Worm (Caenorhabditis elegans): ENCODE data around the gene C28H8.5.

Gene C28H8.5

DNA sequence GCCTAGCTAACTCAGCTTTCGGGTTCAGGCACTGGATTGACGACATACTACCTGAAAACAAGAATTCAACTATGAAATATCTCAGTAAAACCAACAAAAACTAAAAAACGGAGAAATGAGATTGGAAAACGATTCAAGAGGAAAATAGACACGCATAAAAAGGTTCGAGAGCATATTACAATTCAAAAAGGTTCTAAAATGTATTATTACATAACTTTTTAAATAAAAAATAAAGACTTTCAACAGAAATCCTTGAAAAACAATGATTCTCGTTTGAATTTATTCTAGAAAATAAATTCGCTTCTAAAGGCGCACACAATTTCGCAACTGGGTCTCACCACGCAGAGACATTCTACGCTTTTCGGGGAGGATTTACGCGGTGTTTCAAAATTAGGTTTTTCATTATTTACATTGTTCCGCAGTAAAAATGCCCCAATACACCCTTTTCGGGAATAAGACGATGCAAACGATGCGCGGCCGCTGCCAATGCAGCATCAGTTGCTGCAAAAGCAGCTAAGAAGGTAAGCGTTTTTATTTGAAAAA lies 28.4 kb upstream of the C28H8.5 start, which contains the start of the genes cct-6 and alh-9:
Gene cct-6 (minus strand): TSS at position 51 of the 543 bp plus-strand sequence.
Gene alh-9 (plus strand): TSS at position 382 of the 543 bp plus-strand sequence.
- TF ChIP-seq nhr-25 (tag; optimal IDR thresholded peaks at IDR 0.05) (peak; percentile 84), C34F6.9 (tag; optimal IDR thresholded peaks at IDR 0.05) (peak; percentile 92), sma-9 (GFP tag; optimal IDR thresholded peaks at IDR 0.05) (peak; percentile 76), sma-9 (tag; optimal IDR thresholded peaks at IDR 0.05) (no peak), nhr-129 (tag; optimal IDR thresholded peaks at IDR 0.05) (peak; percentile 88), nhr-77 (tag; optimal IDR thresholded peaks at IDR 0.05) (no peak), zag-1 (tag; optimal IDR thresholded peaks at IDR 0.05) (no peak), ama-1 (optimal IDR thresholded peaks at IDR 0.05) (peak; percentile 44), Y55F3AM.14 (GFP tag; optimal IDR thresholded peaks at IDR 0.05) (no peak), unc-55 (GFP tag; optimal IDR thresholded peaks at IDR 0.05) (peak; percentile 94), lin-13 (GFP tag; optimal IDR thresholded peaks at IDR 0.05) (peak; percentile 88), gmeb-1 (tag; optimal IDR thresholded peaks at IDR 0.05) (peak; percentile 93), crh-2 (tag; optimal IDR thresholded peaks at IDR 0.05) (peak; percentile 89), mdl-1 (tag; optimal IDR thresholded peaks at IDR 0.05) (no peak), snpc-4 (tag; optimal IDR thresholded peaks at IDR 0.05) (peak; percentile 37), ztf-4 (tag; optimal IDR thresholded peaks at IDR 0.05) (peak; percentile 19), ZK546.5 (tag; optimal IDR thresholded peaks at IDR 0.05) (peak; percentile 1), sem-4 (tag; optimal IDR thresholded peaks at IDR 0.05) (peak; percentile 2), nhr-21 (tag; optimal IDR thresholded peaks at IDR 0.05) (peak; percentile 54), alr-1 (tag; optimal IDR thresholded peaks at IDR 0.05) (no peak), mab-5 (tag; optimal IDR thresholded peaks at IDR 0.05) (peak; percentile 46), aly-2 (tag; optimal IDR thresholded peaks at IDR 0.05) (no peak), fos-1 (tag; optimal IDR thresholded peaks at IDR 0.05) (peak; percentile 56), nhr-6 (tag; optimal IDR thresholded peaks at IDR 0.05) (peak; percentile 5), ceh-82 (tag; optimal IDR thresholded peaks at IDR 0.05) (peak; percentile 20), F13H6.1 (tag; optimal IDR thresholded peaks at IDR 0.05) (peak; percentile 69), egl-27 (tag; optimal IDR thresholded peaks at IDR 0.05) (peak; percentile 39), elt-1 (tag; optimal IDR thresholded peaks at IDR 0.05) (no peak), R02D3.7 (tag; optimal IDR thresholded peaks at IDR 0.05) (peak; percentile 70), lsy-2 (tag; optimal IDR thresholded peaks at IDR 0.05) (peak; percentile 61 to 92), dmd-4 (tag; optimal IDR thresholded peaks at IDR 0.05) (no peak), mbf-1 (tag; optimal IDR thresholded peaks at IDR 0.05) (no peak), lin-11 (tag; optimal IDR thresholded peaks at IDR 0.05) (peak; percentile 79), sma-3 (GFP tag; optimal IDR thresholded peaks at IDR 0.05) (peak; percentile 80)

ce11 chrIII:5859008-5859407 lies 25.1 kb upstream of the C28H8.5 start, which contains the start of gene dpf-4:
Gene dpf-4, plus strand, starts transcription at chrIII:5859308.
- TF ChIP-seq sma-3 (GFP tag; optimal IDR thresholded peaks at IDR 0.05) = no peak
- no peak for TF ChIP-seq snpc-4 (tag; optimal IDR thresholded peaks at IDR 0.05)
- TF ChIP-seq ztf-4 (tag; optimal IDR thresholded peaks at IDR 0.05) = no peak

ce11 chrIII:5863774-5864173 lies 20.3 kb upstream of the C28H8.5 start, which contains the start of gene dnpp-1:
Gene dnpp-1, minus strand, starts transcription at chrIII:5863803.
- TF ChIP-seq nhr-23 (tag; optimal IDR thresholded peaks at IDR 0.05) (no peak), crh-2 (tag; optimal IDR thresholded peaks at IDR 0.05) (peak; percentile 63), mdl-1 (tag; optimal IDR thresholded peaks at IDR 0.05) (no peak), ceh-16 (tag; optimal IDR thresholded peaks at IDR 0.05) (no peak), gmeb-1 (tag; optimal IDR thresholded peaks at IDR 0.05) (no peak), skn-1 (tag; optimal IDR thresholded peaks at IDR 0.05) (peak; percentile 72), fos-1 (tag; optimal IDR thresholded peaks at IDR 0.05) (peak; percentile 87), unc-62 (GFP tag; optimal IDR thresholded peaks at IDR 0.05) (no peak), peb-1 (tag; optimal IDR thresholded peaks at IDR 0.05) (no peak), unc-39 (tag; optimal IDR thresholded peaks at IDR 0.05) (no peak)

DNA sequence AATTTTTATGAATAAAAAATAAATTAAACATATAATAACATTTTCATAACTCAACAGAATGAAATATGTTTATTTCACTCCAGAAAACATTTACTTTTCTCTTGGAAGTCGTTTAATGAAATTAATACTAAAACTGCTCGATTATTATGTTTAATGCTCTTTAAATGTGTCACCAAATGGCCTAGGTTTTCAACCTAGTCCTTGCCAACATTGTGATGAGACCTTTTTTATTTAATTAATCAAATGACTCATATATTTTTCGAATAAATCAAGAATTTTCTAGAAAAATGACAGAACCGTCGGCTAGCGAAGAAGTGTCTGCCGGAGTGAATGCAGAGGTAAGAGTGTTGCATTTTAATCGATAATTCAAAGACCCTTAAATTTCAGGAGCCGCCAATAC lies 19.8 kb upstream of the C28H8.5 start, which contains the start of gene rabn-5:
Gene rabn-5 (plus strand): TSS at position 284 of the 400 bp plus-strand sequence.
- peak; percentile 53 for TF ChIP-seq C34F6.9 (tag; optimal IDR thresholded peaks at IDR 0.05)
- TF ChIP-seq ztf-4 (tag; optimal IDR thresholded peaks at IDR 0.05) = no peak
- TF ChIP-seq fos-1 (tag; optimal IDR thresholded peaks at IDR 0.05) = peak; percentile 57
